Worm (Caenorhabditis elegans): ENCODE data around the gene nkb-3.

The nkb-3 gene

DNA sequence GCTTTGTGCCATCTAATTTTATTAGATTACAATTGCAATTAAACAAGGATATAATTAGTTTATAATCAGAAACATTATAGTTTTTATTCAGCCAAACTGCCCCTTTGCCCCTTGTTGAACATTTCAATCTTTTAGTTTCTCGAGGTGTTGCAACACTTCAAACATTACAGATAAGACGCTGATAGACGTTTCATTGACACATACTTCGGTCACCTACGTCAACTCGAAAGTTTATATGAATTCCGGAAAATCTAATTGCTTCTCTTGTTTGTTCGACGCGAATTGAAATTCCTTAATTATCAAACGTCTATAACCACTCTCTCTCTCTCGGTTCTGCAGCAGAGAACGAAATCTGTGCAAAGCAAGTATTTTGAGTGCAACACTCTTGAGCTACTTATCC, 3.1 kb downstream of the nkb-3 start:
- TF ChIP-seq elt-2 (tag; optimal IDR thresholded peaks at IDR 0.05) = no peak
- no peak for TF ChIP-seq odd-2 (tag; optimal IDR thresholded peaks at IDR 0.05)
- no peak for TF ChIP-seq K09A11.1 (tag; optimal IDR thresholded peaks at IDR 0.05; ENCODE audit: insufficient read depth)
- TF ChIP-seq C08G9.2 (tag; optimal IDR thresholded peaks at IDR 0.05) = no peak
- TF ChIP-seq dmd-4 (tag; optimal IDR thresholded peaks at IDR 0.05; ENCODE audit: borderline replicate concordance) = no peak
- no peak for TF ChIP-seq syd-9 (tag; optimal IDR thresholded peaks at IDR 0.05)
- no peak for TF ChIP-seq ama-1 (optimal IDR thresholded peaks at IDR 0.05)
- no peak for TF ChIP-seq fkh-10 (GFP tag; optimal IDR thresholded peaks at IDR 0.05)
- TF ChIP-seq pros-1 (tag; optimal IDR thresholded peaks at IDR 0.05) = no peak
- no peak for TF ChIP-seq sox-4 (tag; optimal IDR thresholded peaks at IDR 0.05)
- TF ChIP-seq ceh-22 (tag; optimal IDR thresholded peaks at IDR 0.05) = no peak
- no peak for TF ChIP-seq npax-4 (tag; optimal IDR thresholded peaks at IDR 0.05)
- no peak for TF ChIP-seq ceh-6 (GFP tag; optimal IDR thresholded peaks at IDR 0.05)
- no peak for TF ChIP-seq rnt-1 (tag; optimal IDR thresholded peaks at IDR 0.05)
- no peak for TF ChIP-seq hlh-6 (tag; optimal IDR thresholded peaks at IDR 0.05)
- TF ChIP-seq nhr-232 (tag; optimal IDR thresholded peaks at IDR 0.05) = no peak

DNA sequence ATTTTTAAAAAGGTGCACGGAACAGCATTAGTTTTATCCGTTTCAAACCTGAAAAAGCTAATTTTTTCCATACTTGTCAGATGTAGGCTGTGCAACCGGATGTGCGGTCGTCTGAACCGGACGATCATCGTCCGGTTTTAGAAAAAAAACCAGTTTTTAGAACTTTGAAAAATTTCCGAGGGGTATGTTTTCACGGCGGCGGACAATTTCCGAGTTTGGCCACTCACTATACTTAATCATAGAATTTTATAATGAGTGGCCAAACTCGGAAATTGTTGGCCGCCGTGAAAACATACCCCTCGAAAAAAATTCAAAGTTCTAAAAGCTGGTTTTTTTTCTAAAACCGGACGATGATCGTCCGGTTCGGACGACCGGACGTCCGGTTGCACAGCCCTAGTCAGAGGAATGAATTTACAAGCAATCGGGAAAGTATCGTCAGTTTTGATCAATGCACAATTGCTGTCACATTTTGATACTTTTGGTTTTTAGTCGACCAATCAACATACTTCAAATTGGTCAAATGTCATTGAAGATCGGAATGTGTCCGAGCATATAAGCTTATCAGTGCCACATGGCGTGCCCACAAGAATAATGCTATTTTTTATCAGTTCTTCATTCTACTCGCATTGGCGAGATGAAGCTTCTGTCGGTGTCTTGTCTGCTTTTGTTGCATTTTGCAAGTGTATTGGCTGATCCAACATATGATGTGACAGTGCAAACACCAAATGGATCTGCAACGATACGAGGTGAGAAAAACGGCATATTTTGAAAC, 10.5 kb downstream of the nkb-3 start, which contains the start of gene cest-13:
Gene cest-13, plus strand, starts transcription at position 562 of the 772 bp plus-strand sequence.
- TF ChIP-seq pqm-1 (tag; optimal IDR thresholded peaks at IDR 0.05) (no peak), dve-1 (tag; optimal IDR thresholded peaks at IDR 0.05) (no peak), syd-9 (tag; optimal IDR thresholded peaks at IDR 0.05) (no peak), hlh-8 (tag; optimal IDR thresholded peaks at IDR 0.05) (no peak), unc-42 (tag; optimal IDR thresholded peaks at IDR 0.05) (no peak), unc-55 (GFP tag; optimal IDR thresholded peaks at IDR 0.05) (no peak), ref-2 (tag; optimal IDR thresholded peaks at IDR 0.05) (no peak), fax-1 (tag; optimal IDR thresholded peaks at IDR 0.05) (no peak), ama-1 (optimal IDR thresholded peaks at IDR 0.05) (no peak), madf-2 (tag; optimal IDR thresholded peaks at IDR 0.05) (no peak), ttx-3 (tag; optimal IDR thresholded peaks at IDR 0.05) (no peak), odd-2 (tag; optimal IDR thresholded peaks at IDR 0.05) (no peak), npax-4 (tag; optimal IDR thresholded peaks at IDR 0.05) (no peak), hlh-13 (GFP tag; optimal IDR thresholded peaks at IDR 0.05) (no peak), pax-1 (tag; optimal IDR thresholded peaks at IDR 0.05) (no peak)

DNA sequence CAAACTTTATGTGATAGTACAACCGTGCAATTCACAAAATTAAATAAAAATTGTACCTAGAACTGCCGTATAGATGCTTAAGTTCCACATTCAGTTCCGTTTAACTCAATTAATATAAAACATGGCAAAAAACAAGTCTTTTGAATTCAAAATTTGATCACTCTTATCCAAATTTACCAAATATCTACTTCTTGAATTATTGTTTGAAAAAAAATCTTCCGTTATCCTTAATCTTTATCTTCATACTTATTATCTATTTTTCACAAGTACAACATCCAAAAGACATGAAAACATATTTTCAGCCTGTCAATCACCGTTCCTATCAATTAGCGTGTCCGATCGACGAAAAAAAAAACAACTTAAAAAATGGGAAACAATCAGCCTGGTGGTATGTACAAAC, 14.9 kb downstream of the nkb-3 start, which contains the start of gene aakb-1:
Gene aakb-1, plus strand, starts transcription at position 301 of the 400 bp plus-strand sequence.
- no peak for TF ChIP-seq sox-2 (GFP tag; IDR thresholded peaks at IDR 0.05)
- no peak for TF ChIP-seq ceh-45 (GFP tag; IDR thresholded peaks at IDR 0.05)
- no peak for TF ChIP-seq pros-1 (tag; optimal IDR thresholded peaks at IDR 0.05)
- TF ChIP-seq nfya-1 (tag; optimal IDR thresholded peaks at IDR 0.05) = no peak
- no peak for TF ChIP-seq rnt-1 (tag; optimal IDR thresholded peaks at IDR 0.05)
- TF ChIP-seq ceh-18 (tag; optimal IDR thresholded peaks at IDR 0.05) = no peak
- no peak for TF ChIP-seq madf-2 (tag; optimal IDR thresholded peaks at IDR 0.05)
- no peak for TF ChIP-seq ceh-34 (tag; optimal IDR thresholded peaks at IDR 0.05)
- no peak for TF ChIP-seq ref-2 (tag; optimal IDR thresholded peaks at IDR 0.05)
- TF ChIP-seq che-1 (tag; optimal IDR thresholded peaks at IDR 0.05) = no peak
- TF ChIP-seq ceh-2 (tag; optimal IDR thresholded peaks at IDR 0.05) = no peak
- TF ChIP-seq tbx-7 (tag; optimal IDR thresholded peaks at IDR 0.05) = no peak
- no peak for TF ChIP-seq gmeb-2 (tag; optimal IDR thresholded peaks at IDR 0.05)
- TF ChIP-seq ama-1 (optimal IDR thresholded peaks at IDR 0.05) = no peak
- no peak for TF ChIP-seq ets-4 (tag; optimal IDR thresholded peaks at IDR 0.05)
- no peak for TF ChIP-seq lim-6 (tag; optimal IDR thresholded peaks at IDR 0.05)
- no peak for TF ChIP-seq dmd-4 (tag; optimal IDR thresholded peaks at IDR 0.05; ENCODE audit: borderline replicate concordance)
- no peak for TF ChIP-seq eyg-1 (tag; optimal IDR thresholded peaks at IDR 0.05)
- no peak for TF ChIP-seq mec-3 (tag; optimal IDR thresholded peaks at IDR 0.05; ENCODE audit: borderline replicate concordance)
- no peak for TF ChIP-seq ceh-48 (tag; optimal IDR thresholded peaks at IDR 0.05)

All from whole organism, late embryonic.